Worm (Caenorhabditis elegans) whole organism, L3 larva: ENCODE measurements around the gene R04B5.11.

Source experiments
- nhr-11 ChIP-seq: fragments of 150-350 bp; optimal IDR thresholded peaks from 2 replicates; lab custom pipeline; 2014; ENCODE audit warnings: missing biosample characterization, missing genetic modification characterization
- nhr-76 ChIP-seq: fragments of 150-350 bp; sonication (generic microtip); optimal IDR thresholded peaks from 5 replicates; lab custom pipeline; 2014; ENCODE audit warnings: missing biosample characterization, missing genetic modification characterization
- zag-1 ChIP-seq: fragments of 150-350 bp; optimal IDR thresholded peaks from 2 replicates; lab custom pipeline; 2014; ENCODE audit warnings: missing biosample characterization, missing genetic modification characterization

DNA sequence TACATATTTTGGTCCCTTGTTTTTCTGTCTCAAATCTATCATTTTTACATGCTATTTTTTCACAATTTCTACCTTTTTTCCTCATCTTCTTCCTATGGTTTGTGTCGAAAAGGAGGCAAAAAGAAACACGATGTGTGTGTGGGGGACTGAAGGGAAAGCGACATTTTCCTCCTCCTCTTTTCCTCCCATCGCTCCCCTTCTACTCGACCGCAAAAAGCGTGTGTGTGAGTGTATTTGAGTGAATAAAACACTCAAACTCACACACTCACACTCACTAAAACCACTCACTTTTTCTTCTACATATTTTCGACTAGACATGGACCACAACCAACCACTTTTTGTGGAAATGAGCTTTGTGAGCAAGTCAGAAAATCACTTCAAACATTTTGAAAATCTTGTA lies 49.6 kb downstream of the R04B5.11 start:
- TF ChIP-seq nhr-76 (tag; lab: Kevin White, UChicago) (no peak), nhr-11 (no peak), zag-1 (tag; lab: Kevin White, UChicago) (no peak)
